Worm (Caenorhabditis elegans) whole organism, young adult: ENCODE results near the gene arrd-13.

Experiments
- attf-5 ChIP-seq: fragments of 200-800 bp; sonication (Bioruptor generic); optimal IDR thresholded peaks from 2 replicates; lab custom pipeline; 2018; ENCODE audit warnings: mild to moderate bottlenecking, missing genetic modification characterization, missing compliant biosample characterization
- ets-4 ChIP-seq: fragments of 200-800 bp; sonication (Bioruptor generic); optimal IDR thresholded peaks from 2 replicates; lab custom pipeline; 2018; ENCODE audit warnings: mild to moderate bottlenecking, missing genetic modification characterization, missing compliant biosample characterization
- let-526 ChIP-seq: fragments of 200-800 bp; sonication (Bioruptor generic); IDR thresholded peaks from 2 replicates; pipeline ENCODE4 v1.3.6; 2022; ENCODE audit warnings: missing genetic modification reagents, missing genetic modification characterization, missing compliant biosample characterization
- lin-35 ChIP-seq, 3 experiments: fragments of 150-350 bp in 2 of 3; sonication (generic microtip) in 1 of 3; optimal IDR thresholded peaks; 2 replicates each; lab custom pipeline; 2014 to 2018; ENCODE audit warnings: missing biosample characterization in 3 of 3, missing genetic modification characterization in 3 of 3, missing genetic modification reagents in 3 of 3
- lin-40 ChIP-seq: sonication (generic microtip); optimal IDR thresholded peaks from 2 replicates; lab custom pipeline; 2016; ENCODE audit warnings: missing genetic modification characterization, mild to moderate bottlenecking, missing compliant biosample characterization, missing genotype, missing genetic modification reagents
- nfya-2 ChIP-seq: fragments of 200-800 bp; sonication (Bioruptor generic); IDR thresholded peaks from 2 replicates; pipeline ENCODE4 v1.3.6; 2022; ENCODE audit warnings: missing genetic modification reagents, missing genetic modification characterization, missing compliant biosample characterization
- snpc-1.1 ChIP-seq: sonication (generic microtip); optimal IDR thresholded peaks from 2 replicates; lab custom pipeline; 2017; ENCODE audit warnings: missing genetic modification characterization, mild to moderate bottlenecking, missing compliant biosample characterization, antibody characterized with exemption, moderate library complexity, missing genotype, missing genetic modification reagents; ENCODE audit not compliant: insufficient read depth
- snpc-4 ChIP-seq, 5 experiments: fragments of 150-350 bp in 1 of 5; sonication (generic microtip) in 4 of 5; optimal IDR thresholded peaks; 2 replicates each; lab custom pipeline; 2014 to 2018; ENCODE audit warnings: missing genetic modification characterization in 5 of 5, missing biosample characterization in 3 of 5, antibody characterized with exemption in 2 of 5, mild to moderate bottlenecking in 2 of 5, missing compliant biosample characterization in 2 of 5, missing genotype in 2 of 5, moderate library complexity in 2 of 5, missing genetic modification reagents in 1 of 5

- no peak for TF ChIP-seq attf-5 (GFP tag; lab: Kevin White, UChicago)
- TF ChIP-seq lin-40 (tag; lab: Kevin White, UChicago): no peak
- no peak for TF ChIP-seq lin-35 (GFP tag; optimal IDR thresholded peaks at IDR 0.05; lab: Kevin White, UChicago)
- TF ChIP-seq snpc-4 (GFP tag; optimal IDR thresholded peaks at IDR 0.05; lab: Kevin White, UChicago): no peak
- TF ChIP-seq snpc-4 (tag; optimal IDR thresholded peaks at IDR 0.05; lab: Kevin White, UChicago): no peak
- no peak for TF ChIP-seq snpc-1.1 (tag; lab: Kevin White, UChicago)
- no peak for TF ChIP-seq let-526 (GFP tag; lab: Robert Waterston, UW)
- no peak for TF ChIP-seq ets-4 (GFP tag; lab: Kevin White, UChicago)
- no peak for TF ChIP-seq nfya-2 (GFP tag; lab: Robert Waterston, UW)
These were observed 48.1 kb downstream of the arrd-13 start for ce11 chrII:13806269-13806668.
